Worm (Caenorhabditis elegans) whole organism, L2 larva: Measurements from ENCODE around the gene T06E4.7.

Source experiments
- C34F6.9 ChIP-seq: fragments of 150-350 bp; optimal IDR thresholded peaks from 2 replicates; lab custom pipeline; 2014; ENCODE audit warnings: missing biosample characterization, missing genetic modification characterization
- R02D3.7 ChIP-seq: fragments of 150-350 bp; optimal IDR thresholded peaks from 2 replicates; lab custom pipeline; 2014; ENCODE audit warnings: missing biosample characterization, missing genetic modification characterization
- Y55F3AM.14 ChIP-seq: fragments of 200-800 bp; sonication (Bioruptor generic); optimal IDR thresholded peaks from 2 replicates; lab custom pipeline; 2018; ENCODE audit warnings: mild to moderate bottlenecking, missing genetic modification characterization, missing compliant biosample characterization
- ZK546.5 ChIP-seq: sonication (generic microtip); optimal IDR thresholded peaks from 2 replicates; lab custom pipeline; 2017; ENCODE audit warnings: missing biosample characterization, missing genetic modification characterization
- aly-2 ChIP-seq: fragments of 150-350 bp; optimal IDR thresholded peaks from 2 replicates; lab custom pipeline; 2014; ENCODE audit warnings: missing biosample characterization, missing genetic modification characterization
- ama-1 ChIP-seq: fragments of 150-350 bp; optimal IDR thresholded peaks from 2 replicates; lab custom pipeline; 2018; ENCODE audit warnings: inconsistent platforms
- blmp-1 ChIP-seq: sonication (generic microtip); optimal IDR thresholded peaks from 2 replicates; lab custom pipeline; 2017; ENCODE audit warnings: missing genetic modification characterization, mild to moderate bottlenecking, missing compliant biosample characterization, antibody characterized with exemption, moderate library complexity; ENCODE audit not compliant: insufficient read depth
- ceh-16 ChIP-seq: fragments of 150-350 bp; optimal IDR thresholded peaks from 2 replicates; lab custom pipeline; 2014; ENCODE audit warnings: missing biosample characterization, missing genetic modification characterization
- ceh-82 ChIP-seq: fragments of 150-350 bp; optimal IDR thresholded peaks from 2 replicates; lab custom pipeline; 2014; ENCODE audit warnings: missing biosample characterization, missing genetic modification characterization
- crh-2 ChIP-seq: sonication (generic microtip); optimal IDR thresholded peaks from 2 replicates; lab custom pipeline; 2017; ENCODE audit warnings: missing biosample characterization, missing genetic modification characterization
- egl-27 ChIP-seq: sonication (generic microtip); optimal IDR thresholded peaks from 3 replicates; lab custom pipeline; 2017; ENCODE audit warnings: missing biosample characterization, missing genetic modification reagents, missing genetic modification characterization
- elt-3 ChIP-seq: sonication (generic microtip); optimal IDR thresholded peaks from 2 replicates; lab custom pipeline; 2017; ENCODE audit warnings: missing biosample characterization, missing genetic modification characterization
- fos-1 ChIP-seq: fragments of 150-350 bp; optimal IDR thresholded peaks from 2 replicates; lab custom pipeline; 2014; ENCODE audit warnings: missing biosample characterization, missing genetic modification characterization
- gmeb-1 ChIP-seq: fragments of 150-350 bp; optimal IDR thresholded peaks from 2 replicates; lab custom pipeline; 2014; ENCODE audit warnings: missing biosample characterization, missing genetic modification characterization
- lin-11 ChIP-seq: fragments of 150-350 bp; sonication (generic microtip); optimal IDR thresholded peaks from 2 replicates; lab custom pipeline; 2014; ENCODE audit warnings: missing biosample characterization, missing genetic modification characterization, inconsistent platforms, mixed read lengths
- lin-13 ChIP-seq: fragments of 150-350 bp; optimal IDR thresholded peaks from 2 replicates; lab custom pipeline; 2014; ENCODE audit warnings: missing biosample characterization, missing genetic modification reagents, missing genetic modification characterization
- lin-39 ChIP-seq: fragments of 150-350 bp; optimal IDR thresholded peaks from 2 replicates; lab custom pipeline; 2014; ENCODE audit warnings: missing biosample characterization, missing genetic modification reagents, missing genetic modification characterization
- mab-5 ChIP-seq: fragments of 150-350 bp; optimal IDR thresholded peaks from 2 replicates; lab custom pipeline; 2014; ENCODE audit warnings: missing biosample characterization, missing genetic modification characterization
- mbf-1 ChIP-seq: sonication (generic microtip); optimal IDR thresholded peaks from 2 replicates; lab custom pipeline; 2017; ENCODE audit warnings: missing biosample characterization, missing genetic modification characterization
- nhr-10 ChIP-seq: sonication (generic microtip); optimal IDR thresholded peaks from 2 replicates; lab custom pipeline; 2017; ENCODE audit warnings: missing biosample characterization, missing genetic modification characterization
- nhr-11 ChIP-seq: fragments of 150-350 bp; optimal IDR thresholded peaks from 2 replicates; lab custom pipeline; 2014; ENCODE audit warnings: missing biosample characterization, missing genetic modification characterization
- nhr-12 ChIP-seq: fragments of 150-350 bp; optimal IDR thresholded peaks from 2 replicates; lab custom pipeline; 2014; ENCODE audit warnings: missing biosample characterization, missing genetic modification characterization
- nhr-129 ChIP-seq: fragments of 150-350 bp; optimal IDR thresholded peaks from 2 replicates; lab custom pipeline; 2014; ENCODE audit warnings: missing biosample characterization, missing genetic modification characterization
- nhr-21 ChIP-seq: fragments of 150-350 bp; optimal IDR thresholded peaks from 2 replicates; lab custom pipeline; 2014; ENCODE audit warnings: missing biosample characterization, missing genetic modification characterization
- nhr-23 ChIP-seq: fragments of 150-350 bp; optimal IDR thresholded peaks from 2 replicates; lab custom pipeline; 2014; ENCODE audit warnings: missing biosample characterization, missing genetic modification reagents, missing genetic modification characterization
- nhr-25 ChIP-seq: fragments of 150-350 bp; sonication (generic microtip); optimal IDR thresholded peaks from 3 replicates; lab custom pipeline; 2014; ENCODE audit warnings: missing biosample characterization, missing genetic modification characterization
- nhr-6 ChIP-seq: fragments of 150-350 bp; optimal IDR thresholded peaks from 2 replicates; lab custom pipeline; 2014; ENCODE audit warnings: missing biosample characterization, missing genetic modification characterization
- nhr-77 ChIP-seq: fragments of 150-350 bp; optimal IDR thresholded peaks from 2 replicates; lab custom pipeline; 2014; ENCODE audit warnings: missing biosample characterization, missing genetic modification characterization
- peb-1 ChIP-seq: fragments of 150-350 bp; optimal IDR thresholded peaks from 2 replicates; lab custom pipeline; 2014; ENCODE audit warnings: missing biosample characterization, missing genetic modification characterization
- skn-1 ChIP-seq: sonication (generic microtip); optimal IDR thresholded peaks from 2 replicates; lab custom pipeline; 2017; ENCODE audit warnings: missing biosample characterization, missing genetic modification characterization
- sma-3 ChIP-seq: sonication (generic microtip); optimal IDR thresholded peaks from 2 replicates; lab custom pipeline; 2016; ENCODE audit warnings: missing genetic modification reagents, missing genetic modification characterization, missing compliant biosample characterization
- sma-9 ChIP-seq, 2 experiments: fragments of 150-350 bp in 1 of 2; sonication (generic microtip) in 1 of 2; optimal IDR thresholded peaks; 2 replicates each; lab custom pipeline; 2014 to 2016; ENCODE audit warnings: missing genetic modification characterization in 2 of 2, mild to moderate bottlenecking in 1 of 2, missing biosample characterization in 1 of 2, missing compliant biosample characterization in 1 of 2, missing genetic modification reagents in 1 of 2, moderate library complexity in 1 of 2
- unc-55 ChIP-seq: fragments of 150-350 bp; sonication (generic microtip); optimal IDR thresholded peaks from 3 replicates; lab custom pipeline; 2014; ENCODE audit warnings: missing biosample characterization, missing genetic modification reagents, missing genetic modification characterization
- unc-62 ChIP-seq: fragments of 150-350 bp; optimal IDR thresholded peaks from 2 replicates; lab custom pipeline; 2014; ENCODE audit warnings: missing biosample characterization, missing genetic modification reagents, missing genetic modification characterization
- ztf-11 ChIP-seq: sonication (generic microtip); optimal IDR thresholded peaks from 2 replicates; lab custom pipeline; 2017; ENCODE audit warnings: missing biosample characterization, missing genetic modification characterization
- ztf-4 ChIP-seq: fragments of 150-350 bp; optimal IDR thresholded peaks from 2 replicates; lab custom pipeline; 2014; ENCODE audit warnings: missing biosample characterization, missing genetic modification characterization

The T06E4.7 gene

ce11 chrV:9583323-9583644 lies 42.9 kb upstream of the T06E4.7 start, which contains the start of gene K09G1.1:
K09G1.1 (plus strand) TSS chrV:9583545.
- TF ChIP-seq mbf-1 (tag; lab: Kevin White, UChicago) (no peak), C34F6.9 (tag; lab: Kevin White, UChicago) (no peak), ztf-11 (tag; lab: Kevin White, UChicago) (no peak), unc-62 (GFP tag; lab: Kevin White, UChicago) (no peak), nhr-129 (no peak), R02D3.7 (tag; lab: Kevin White, UChicago) (no peak), blmp-1 (tag; lab: Kevin White, UChicago) (no peak), nhr-10 (tag; lab: Kevin White, UChicago) (no peak)

DNA sequence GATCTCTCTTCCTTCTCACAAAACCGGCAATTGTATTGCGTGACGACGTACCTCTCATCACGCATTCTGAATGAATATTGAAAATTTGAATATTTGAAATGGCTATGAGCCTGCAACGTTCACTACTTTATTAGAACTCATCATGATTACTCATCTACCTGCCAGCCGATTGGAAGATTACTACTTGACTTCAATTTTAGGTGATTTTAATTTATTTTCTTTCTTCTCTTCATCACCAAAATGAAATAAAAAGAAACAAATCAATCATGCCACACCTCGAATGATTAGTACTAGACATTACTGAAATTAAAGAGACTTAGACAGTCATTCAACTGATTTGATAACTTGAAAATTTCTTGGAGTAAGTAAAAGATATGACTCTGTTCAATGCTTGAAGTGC lies 41.9 kb upstream of the T06E4.7 start:
- TF ChIP-seq mbf-1 (tag; lab: Kevin White, UChicago) (no peak), unc-55 (GFP tag; lab: Kevin White, UChicago) (no peak), unc-62 (GFP tag; lab: Kevin White, UChicago) (no peak), nhr-6 (tag; lab: Kevin White, UChicago) (no peak), crh-2 (tag; lab: Kevin White, UChicago) (peak; percentile 67), nhr-129 (no peak)

DNA sequence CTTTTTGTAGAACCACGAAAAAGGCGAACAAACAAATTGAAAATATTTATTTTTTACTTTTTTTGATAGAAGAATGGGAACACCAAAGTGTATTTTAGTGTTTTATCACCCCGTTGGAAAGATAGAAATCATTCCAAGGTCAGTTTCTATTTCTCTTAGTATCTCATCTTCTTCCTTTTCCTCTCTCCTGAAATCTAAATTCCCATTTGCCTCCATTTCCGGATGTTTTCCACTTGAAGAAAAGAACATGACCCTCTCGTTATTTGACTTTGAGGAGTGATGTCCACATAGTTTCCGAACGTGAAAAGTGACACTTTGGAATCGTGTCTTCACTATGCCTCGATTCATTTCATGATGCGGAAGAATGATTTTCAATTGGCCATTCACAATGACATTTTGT lies 38.6 kb upstream of the T06E4.7 start:
- no peak for TF ChIP-seq unc-55 (GFP tag; lab: Kevin White, UChicago)
- TF ChIP-seq nhr-25 (tag; lab: Kevin White, UChicago) = peak; percentile 14

DNA sequence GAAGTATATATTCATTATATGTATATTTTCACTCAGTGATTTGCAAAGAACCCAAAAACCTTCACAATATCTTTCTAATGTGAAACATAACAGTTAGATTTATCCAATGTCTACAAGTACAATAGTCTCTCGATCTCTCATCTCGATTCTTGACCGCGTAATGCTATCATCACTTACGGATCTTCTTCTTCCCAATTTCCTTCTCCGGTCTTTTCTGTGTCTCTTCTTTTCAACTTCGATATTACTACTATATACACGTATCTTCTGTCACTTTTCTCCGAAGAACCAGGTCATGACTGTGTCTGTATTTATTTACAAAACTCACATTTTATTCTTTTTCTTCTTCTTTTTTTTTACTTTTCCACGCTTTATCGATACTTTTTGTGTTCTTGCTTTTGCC lies 37.6 kb upstream of the T06E4.7 start:
- TF ChIP-seq crh-2 (tag; lab: Kevin White, UChicago) = no peak
- no peak for TF ChIP-seq nhr-77 (tag; lab: Kevin White, UChicago)
- TF ChIP-seq lin-39 (tag; lab: Kevin White, UChicago) = no peak
- peak; percentile 49 for TF ChIP-seq sma-9 (GFP tag; optimal IDR thresholded peaks at IDR 0.05; lab: Kevin White, UChicago)
- TF ChIP-seq sma-9 (tag; optimal IDR thresholded peaks at IDR 0.05; lab: Kevin White, UChicago) = no peak
- TF ChIP-seq skn-1 (tag; lab: Kevin White, UChicago) = no peak
- TF ChIP-seq C34F6.9 (tag; lab: Kevin White, UChicago) = no peak
- TF ChIP-seq peb-1 (tag; lab: Kevin White, UChicago) = no peak
- TF ChIP-seq ztf-4 (tag; lab: Kevin White, UChicago) = no peak
- TF ChIP-seq nhr-23 = no peak
- TF ChIP-seq nhr-11 (tag; lab: Kevin White, UChicago) = no peak
- TF ChIP-seq Y55F3AM.14 (GFP tag; lab: Kevin White, UChicago) = no peak
- TF ChIP-seq nhr-21 (tag; lab: Kevin White, UChicago) = peak; percentile 20
- peak; percentile 18 for TF ChIP-seq fos-1
- TF ChIP-seq egl-27 = no peak
- TF ChIP-seq ztf-11 (tag; lab: Kevin White, UChicago) = no peak
- TF ChIP-seq sma-3 = peak; percentile 24

DNA sequence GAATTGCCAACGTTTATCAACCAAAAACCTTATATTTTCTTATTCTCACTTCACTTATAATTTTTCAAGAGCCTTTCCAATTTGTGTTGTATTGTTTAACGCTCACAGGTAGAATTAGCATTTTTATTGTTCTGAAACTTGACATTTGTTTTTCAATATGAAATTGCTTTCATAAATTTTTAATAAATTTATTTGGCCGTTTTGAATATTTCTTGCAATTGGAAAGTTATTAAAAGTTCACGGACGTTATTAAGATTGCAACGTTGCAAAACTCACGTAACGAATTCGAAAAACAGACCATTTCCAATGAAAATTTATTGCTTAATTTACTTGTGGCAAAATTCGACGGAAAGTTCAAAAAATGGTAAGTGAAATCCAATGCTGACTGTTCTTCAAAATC lies 35.9 kb upstream of the T06E4.7 start, which contains the start of gene K09G1.2:
Gene K09G1.2, plus strand, starts transcription at position 301 of the 400 bp plus-strand sequence.
- TF ChIP-seq lin-13 (GFP tag; lab: Kevin White, UChicago) = no peak
- TF ChIP-seq lin-39 (tag; lab: Kevin White, UChicago) = no peak
- no peak for TF ChIP-seq nhr-6 (tag; lab: Kevin White, UChicago)
- TF ChIP-seq elt-3 = no peak
- no peak for TF ChIP-seq nhr-23
- TF ChIP-seq ceh-82 = no peak
- no peak for TF ChIP-seq unc-55 (GFP tag; lab: Kevin White, UChicago)
- no peak for TF ChIP-seq aly-2 (tag; lab: Kevin White, UChicago)
- no peak for TF ChIP-seq nhr-12 (tag; lab: Kevin White, UChicago)
- no peak for TF ChIP-seq mbf-1 (tag; lab: Kevin White, UChicago)

ce11 chrV:9608256-9608655 lies 17.9 kb upstream of the T06E4.7 start, which contains the start of gene dop-2:
dop-2 (plus strand) TSS chrV:9608556.
- TF ChIP-seq gmeb-1 (tag; lab: Kevin White, UChicago) (no peak), ZK546.5 (no peak), lin-11 (no peak), nhr-10 (tag; lab: Kevin White, UChicago) (no peak), mab-5 (tag; lab: Kevin White, UChicago) (no peak), ztf-4 (tag; lab: Kevin White, UChicago) (no peak), nhr-23 (no peak), sma-3 (no peak), skn-1 (tag; lab: Kevin White, UChicago) (no peak), nhr-6 (tag; lab: Kevin White, UChicago) (no peak), ama-1 (lab: Kevin White, UChicago) (no peak), ceh-16 (no peak)
